Fruit fly (Drosophila melanogaster): Measurements from ENCODE around the gene FER.

Gene FER

DNA sequence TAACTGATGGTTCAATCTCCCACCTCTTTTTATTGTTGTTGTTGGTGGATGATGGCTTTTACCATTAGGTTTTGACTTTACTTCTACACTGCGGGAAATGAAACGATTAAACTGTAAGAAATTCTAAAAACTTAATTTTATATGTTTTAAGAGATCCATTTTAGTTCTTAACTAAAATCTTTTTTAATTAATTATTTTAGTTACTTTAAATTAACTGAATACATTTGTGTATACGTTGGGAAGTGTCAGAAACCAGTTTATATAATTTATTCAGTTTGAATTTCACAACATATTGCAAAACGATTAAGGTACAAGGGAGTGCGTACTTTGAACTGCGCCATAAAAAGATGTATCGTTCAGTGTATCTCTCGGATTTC is 41.1 kb downstream of the FER start (continued):
- TF ChIP-seq pb (GFP tag; optimal IDR thresholded peaks at IDR 0.05) (peak; percentile 13), CG42726 (GFP tag; IDR thresholded peaks at IDR 0.05; ENCODE audit: partially characterized antibody) (no peak), luna (GFP tag; optimal IDR thresholded peaks at IDR 0.05) (no peak), sr (GFP tag; IDR thresholded peaks at IDR 0.05) (no peak), sens-2 (GFP tag; IDR thresholded peaks at IDR 0.05) (no peak), oc (tag; optimal IDR thresholded peaks at IDR 0.05) (peak; percentile 72), CG7963 (GFP tag; IDR thresholded peaks at IDR 0.05; ENCODE audit: partially characterized antibody) (no peak), Dip3 (GFP tag; optimal IDR thresholded peaks at IDR 0.05) (no peak), Aef1 (GFP tag; IDR thresholded peaks at IDR 0.05) (no peak), Side (GFP tag; optimal IDR thresholded peaks at IDR 0.05) (peak; percentile 17), sima (GFP tag; optimal IDR thresholded peaks at IDR 0.05) (no peak), Fer2 (tag; optimal IDR thresholded peaks at IDR 0.05) (peak; percentile 30), disco-r (GFP tag; optimal IDR thresholded peaks at IDR 0.05) (no peak), CG2120 (GFP tag; optimal IDR thresholded peaks at IDR 0.05) (peak; percentile 72), gce (GFP tag; IDR thresholded peaks at IDR 0.05) (no peak), vnd (GFP tag; IDR thresholded peaks at IDR 0.05; ENCODE audit: partially characterized antibody) (no peak), fd96Cb (tag; optimal IDR thresholded peaks at IDR 0.05) (peak; percentile 90), twi (tag; optimal IDR thresholded peaks at IDR 0.05) (peak; percentile 70), nom (GFP tag; optimal IDR thresholded peaks at IDR 0.05) (peak; percentile 56), Sox100B (GFP tag; optimal IDR thresholded peaks at IDR 0.05) (peak; percentile 91), CG1792 (GFP tag; optimal IDR thresholded peaks at IDR 0.05) (no peak), gcm (GFP tag; optimal IDR thresholded peaks at IDR 0.05) (peak; percentile 89), Drgx (GFP tag; IDR thresholded peaks at IDR 0.05) (no peak), aop (GFP tag; IDR thresholded peaks at IDR 0.05) (no peak), yki (optimal IDR thresholded peaks at IDR 0.05) (no peak), Ada2b (GFP tag; IDR thresholded peaks at IDR 0.05) (no peak), Sry-β (GFP tag; optimal IDR thresholded peaks at IDR 0.05) (no peak), CG2202 (tag; optimal IDR thresholded peaks at IDR 0.05) (peak; percentile 75), CG9817 (tag; optimal IDR thresholded peaks at IDR 0.05) (no peak), tna (GFP tag; IDR thresholded peaks at IDR 0.05; ENCODE audit: partially characterized antibody) (no peak), Xrp1 (GFP tag; IDR thresholded peaks at IDR 0.05) (no peak), maf-S (GFP tag; optimal IDR thresholded peaks at IDR 0.05) (peak; percentile 13), Hand (GFP tag; optimal IDR thresholded peaks at IDR 0.05) (peak; percentile 55), Pdp1 (GFP tag; optimal IDR thresholded peaks at IDR 0.05) (peak in 1 of 2 experiments; percentile 49), inv (GFP tag; IDR thresholded peaks at IDR 0.05; ENCODE audit: partially characterized antibody) (no peak), CG9609 (GFP tag; optimal IDR thresholded peaks at IDR 0.05) (peak; percentile 39), CG1602 (GFP tag; optimal IDR thresholded peaks at IDR 0.05) (peak; percentile 79), CG18599 (GFP tag; optimal IDR thresholded peaks at IDR 0.05) (peak; percentile 92), zf30C (GFP tag; optimal IDR thresholded peaks at IDR 0.05) (peak; percentile 67), CG12104 (GFP tag; optimal IDR thresholded peaks at IDR 0.05) (peak; percentile 87), CG4328 (GFP tag; optimal IDR thresholded peaks at IDR 0.05) (peak; percentile 71), run (tag; optimal IDR thresholded peaks at IDR 0.05) (peak; percentile 74), MBD-R2 (GFP tag; IDR thresholded peaks at IDR 0.05) (no peak), repo (GFP tag; optimal IDR thresholded peaks at IDR 0.05) (no peak), CTCF (GFP tag; optimal IDR thresholded peaks at IDR 0.05) (peak; percentile 41), cas (GFP tag; IDR thresholded peaks at IDR 0.05) (no peak), insv (GFP tag; optimal IDR thresholded peaks at IDR 0.05) (peak in 1 of 2 experiments; percentile 28), CG9932 (GFP tag; IDR thresholded peaks at IDR 0.05) (no peak), jing (GFP tag; optimal IDR thresholded peaks at IDR 0.05) (no peak), CG4360 (GFP tag; IDR thresholded peaks at IDR 0.05) (no peak), chinmo (GFP tag; IDR thresholded peaks at IDR 0.05; ENCODE audit: partially characterized antibody) (no peak), ash1 (GFP tag; optimal IDR thresholded peaks at IDR 0.05) (no peak)

All from whole organism, embryonic.